Worm (Caenorhabditis elegans): Measurements from ENCODE around the gene srh-1.

srh-1 gene

DNA sequence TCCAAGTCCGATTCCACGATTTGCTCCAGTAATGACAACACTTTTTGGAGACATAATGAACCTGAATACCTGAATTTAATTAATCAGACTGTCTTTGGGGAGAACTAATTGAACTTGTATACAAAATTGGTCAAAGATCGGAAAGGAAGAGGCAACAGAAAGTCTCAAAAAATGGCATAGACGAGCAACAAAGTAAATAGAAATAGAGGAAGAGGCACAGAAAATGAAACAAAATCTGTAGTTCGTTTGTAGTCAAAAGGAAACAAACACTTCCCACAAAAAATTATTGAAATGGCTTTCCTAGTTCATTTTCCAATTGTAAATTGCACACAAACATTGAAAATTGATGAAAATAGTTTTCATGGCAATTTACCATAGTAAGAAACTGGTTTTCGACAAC lies 29.0 kb downstream of the srh-1 start, which contains the start of gene C55A6.6:
C55A6.6 (minus strand) TSS at position 61 of the 400 bp plus-strand sequence.
- TF ChIP-seq mdt-29 (GFP tag; IDR thresholded peaks at IDR 0.05) (no peak), daf-16 (GFP tag; optimal IDR thresholded peaks at IDR 0.05) (no peak), daf-16 (tag; optimal IDR thresholded peaks at IDR 0.05) (peak; percentile 15), ZK337.2 (GFP tag; IDR thresholded peaks at IDR 0.05) (no peak), rbr-2 (tag; optimal IDR thresholded peaks at IDR 0.05) (no peak), ceh-28 (tag; optimal IDR thresholded peaks at IDR 0.05) (no peak), pqm-1 (tag; optimal IDR thresholded peaks at IDR 0.05) (peak; percentile 4), aly-2 (tag; optimal IDR thresholded peaks at IDR 0.05) (no peak), nhr-28 (tag; optimal IDR thresholded peaks at IDR 0.05) (peak; percentile 81), ZK546.5 (tag; optimal IDR thresholded peaks at IDR 0.05) (no peak), pha-4 (GFP tag; IDR thresholded peaks at IDR 0.05) (no peak), pha-4 (tag; optimal IDR thresholded peaks at IDR 0.05) (no peak), F49E8.2 (tag; optimal IDR thresholded peaks at IDR 0.05; ENCODE audit: borderline replicate concordance) (no peak), spr-3 (GFP tag; optimal IDR thresholded peaks at IDR 0.05) (no peak)

- no peak for TF ChIP-seq mxl-2 (GFP tag; conservative IDR thresholded peaks at IDR 0.05)
- no peak for TF ChIP-seq ZK546.5 (tag; optimal IDR thresholded peaks at IDR 0.05)
- TF ChIP-seq unc-62 (GFP tag; optimal IDR thresholded peaks at IDR 0.05 in 1 of 2), result peak in 1 of 2 experiments; percentile 98
- TF ChIP-seq unc-62 (tag; optimal IDR thresholded peaks at IDR 0.05), result no peak
- no peak for TF ChIP-seq nhr-41 (GFP tag; IDR thresholded peaks at IDR 0.05)
- no peak for TF ChIP-seq R02D3.7 (tag; optimal IDR thresholded peaks at IDR 0.05)
Measured at ce11 chrV:11515145-11515544, 29.5 kb downstream of the srh-1 start.

- TF ChIP-seq daf-16 (GFP tag; optimal IDR thresholded peaks at IDR 0.05), result no peak
- TF ChIP-seq daf-16 (tag; optimal IDR thresholded peaks at IDR 0.05), result peak; percentile 44
- peak; percentile 76 for TF ChIP-seq nhr-28 (tag; optimal IDR thresholded peaks at IDR 0.05)
- no peak for TF ChIP-seq tra-1 (GFP tag; IDR thresholded peaks at IDR 0.05)
Measured at ce11 chrV:11516141-11516591, 30.5 kb downstream of the srh-1 start, which contains the start of gene sdz-8. Gene sdz-8 (minus strand): TSS chrV:11516191.

DNA sequence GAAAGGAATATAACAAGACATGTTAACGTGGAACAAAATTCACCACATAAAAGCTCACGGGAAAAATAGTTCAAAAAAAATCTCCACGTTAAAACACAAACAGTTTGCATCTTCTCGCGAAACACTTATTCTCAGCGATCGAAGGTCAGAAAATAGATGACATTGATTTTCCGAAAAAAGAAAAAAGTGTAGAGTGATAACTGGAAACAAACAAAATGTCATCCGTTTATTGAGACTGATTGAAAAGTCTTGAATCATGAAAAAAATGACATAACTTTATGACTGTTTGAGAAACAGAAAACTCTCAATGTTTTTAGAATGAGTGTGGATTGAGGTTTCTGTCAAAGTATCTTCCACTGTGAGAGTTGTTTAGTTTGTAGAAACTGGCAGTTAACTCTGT lies 32.1 kb downstream of the srh-1 start, which contains the start of gene C55A6.4:
C55A6.4 (minus strand) TSS at position 101 of the 400 bp plus-strand sequence.
- no peak for TF ChIP-seq nhr-41 (GFP tag; IDR thresholded peaks at IDR 0.05)
- no peak for TF ChIP-seq lin-39 (tag; optimal IDR thresholded peaks at IDR 0.05)
- TF ChIP-seq pha-4 (GFP tag; IDR thresholded peaks at IDR 0.05), result no peak
- no peak for TF ChIP-seq pha-4 (tag; optimal IDR thresholded peaks at IDR 0.05)
- TF ChIP-seq attf-4 (tag; optimal IDR thresholded peaks at IDR 0.05), result no peak
- no peak for TF ChIP-seq ceh-62 (tag; optimal IDR thresholded peaks at IDR 0.05)
- TF ChIP-seq ces-1 (GFP tag; optimal IDR thresholded peaks at IDR 0.05), result no peak
- no peak for TF ChIP-seq ztf-7 (tag; optimal IDR thresholded peaks at IDR 0.05)
- no peak for TF ChIP-seq spr-3 (GFP tag; optimal IDR thresholded peaks at IDR 0.05)
- TF ChIP-seq hlh-11 (tag; optimal IDR thresholded peaks at IDR 0.05), result no peak
- TF ChIP-seq nhr-102 (tag; optimal IDR thresholded peaks at IDR 0.05), result no peak
- no peak for TF ChIP-seq cey-2 (tag; optimal IDR thresholded peaks at IDR 0.05; ENCODE audit: borderline replicate concordance, insufficient read depth)
- TF ChIP-seq lin-29 (GFP tag; IDR thresholded peaks at IDR 0.05), result no peak
- TF ChIP-seq F26F4.8 (GFP tag; conservative IDR thresholded peaks at IDR 0.05), result no peak
- no peak for TF ChIP-seq zip-2 (tag; optimal IDR thresholded peaks at IDR 0.05)
- TF ChIP-seq unc-39 (tag; optimal IDR thresholded peaks at IDR 0.05), result no peak
- TF ChIP-seq ZK546.5 (tag; optimal IDR thresholded peaks at IDR 0.05), result no peak
- no peak for TF ChIP-seq dmd-8 (GFP tag; IDR thresholded peaks at IDR 0.05)
- TF ChIP-seq mdl-1 (tag; optimal IDR thresholded peaks at IDR 0.05), result no peak
- no peak for TF ChIP-seq F49E8.2 (tag; optimal IDR thresholded peaks at IDR 0.05; ENCODE audit: borderline replicate concordance)
- no peak for TF ChIP-seq hif-1 (tag; optimal IDR thresholded peaks at IDR 0.05)

Measured in whole organism, L4 larva.